Worm (Caenorhabditis elegans) whole organism, L4 larva: Measurements from ENCODE around the gene T26C12.2.

Experiments used
- D1046.2 ChIP-seq: fragments of 200-800 bp; sonication (Bioruptor generic); IDR thresholded peaks from 2 replicates; pipeline ENCODE4 v1.3.6; 2022; ENCODE audit warnings: missing genetic modification characterization, missing compliant biosample characterization
- F26F4.8 ChIP-seq: fragments of 200-800 bp; sonication (Bioruptor generic); conservative IDR thresholded peaks from 2 replicates; pipeline ENCODE4 v1.3.6; 2022; ENCODE audit warnings: missing genetic modification characterization, missing compliant biosample characterization
- F37D6.2 ChIP-seq: sonication (generic microtip); optimal IDR thresholded peaks from 2 replicates; lab custom pipeline; 2016; ENCODE audit warnings: mild to moderate bottlenecking, missing genetic modification characterization, missing compliant biosample characterization
- F49E8.2 ChIP-seq: sonication (generic microtip); optimal IDR thresholded peaks from 2 replicates; lab custom pipeline; 2016; ENCODE audit warnings: missing compliant biosample characterization, mild to moderate bottlenecking, missing genetic modification characterization, borderline replicate concordance
- T26A8.4 ChIP-seq: fragments of 200-800 bp; sonication (Bioruptor generic); IDR thresholded peaks from 2 replicates; pipeline ENCODE4 v1.3.6; 2022; ENCODE audit warnings: missing genetic modification characterization, missing compliant biosample characterization
- Y48G9A.11 ChIP-seq: fragments of 200-800 bp; sonication (Bioruptor generic); IDR thresholded peaks from 2 replicates; pipeline ENCODE4 v1.3.6; 2022; ENCODE audit warnings: missing genetic modification reagents, missing genetic modification characterization, missing compliant biosample characterization
- Y5F2A.4 ChIP-seq: fragments of 200-800 bp; sonication (Bioruptor generic); optimal IDR thresholded peaks from 2 replicates; lab custom pipeline; 2018; ENCODE audit warnings: mild to moderate bottlenecking, missing genetic modification characterization, missing compliant biosample characterization
- ZK546.5 ChIP-seq, 2 experiments: sonication (generic microtip); optimal IDR thresholded peaks; 2 replicates each; lab custom pipeline; 2017; ENCODE audit warnings: missing biosample characterization in 2 of 2, missing genetic modification characterization in 2 of 2
- aha-1 ChIP-seq: fragments of 150-350 bp; peaks from one replicate; lab custom pipeline; 2014; ENCODE audit warnings: missing biosample characterization, missing genetic modification characterization
- arid-1 ChIP-seq: fragments of 200-800 bp; sonication (Bioruptor generic); conservative IDR thresholded peaks from 2 replicates; pipeline ENCODE4 v1.3.6; 2022; ENCODE audit warnings: missing genetic modification reagents, missing genetic modification characterization, missing compliant biosample characterization
- attf-4 ChIP-seq: sonication (generic microtip); optimal IDR thresholded peaks from 3 replicates; lab custom pipeline; 2017; ENCODE audit warnings: missing biosample characterization, missing genetic modification characterization
- ceh-20 ChIP-seq: fragments of 200-800 bp; sonication (Bioruptor generic); IDR thresholded peaks from 2 replicates; pipeline ENCODE4 v1.3.6; 2022; ENCODE audit warnings: missing genetic modification reagents, missing genetic modification characterization, missing compliant biosample characterization
- ceh-32 ChIP-seq: sonication (generic microtip); optimal IDR thresholded peaks from 2 replicates; lab custom pipeline; 2016; ENCODE audit warnings: mild to moderate bottlenecking, missing genetic modification characterization, missing compliant biosample characterization; ENCODE audit not compliant: poor library complexity
- ctbp-1 ChIP-seq: fragments of 200-800 bp; sonication (Bioruptor generic); IDR thresholded peaks from 2 replicates; pipeline ENCODE4 v1.3.6; 2022; ENCODE audit warnings: missing genetic modification reagents, missing genetic modification characterization, missing compliant biosample characterization
- daf-16 ChIP-seq, 3 experiments: sonication (generic microtip); optimal IDR thresholded peaks; 2 replicates each; lab custom pipeline; 2016 to 2017; ENCODE audit warnings: missing genetic modification characterization in 3 of 3, missing genetic modification reagents in 3 of 3, mild to moderate bottlenecking in 2 of 3, missing compliant biosample characterization in 2 of 3, missing biosample characterization in 1 of 3, moderate library complexity in 1 of 3
- daf-8 ChIP-seq: fragments of 200-800 bp; sonication (Bioruptor generic); IDR thresholded peaks from 2 replicates; pipeline ENCODE4 v1.3.6; 2022; ENCODE audit warnings: missing genetic modification characterization, missing compliant biosample characterization
- dmd-8 ChIP-seq: fragments of 200-800 bp; sonication (Bioruptor generic); IDR thresholded peaks from 2 replicates; pipeline ENCODE4 v1.3.6; 2022; ENCODE audit warnings: missing genetic modification characterization, missing compliant biosample characterization
- egl-43 ChIP-seq: fragments of 200-800 bp; sonication (Bioruptor generic); IDR thresholded peaks from 2 replicates; pipeline ENCODE4 v1.3.6; 2022; ENCODE audit warnings: missing genetic modification reagents, missing genetic modification characterization, missing compliant biosample characterization
- fkh-10 ChIP-seq: fragments of 150-350 bp; optimal IDR thresholded peaks from 2 replicates; lab custom pipeline; 2014; ENCODE audit warnings: missing biosample characterization, missing genetic modification reagents, missing genetic modification characterization
- fos-1 ChIP-seq: fragments of 150-350 bp; optimal IDR thresholded peaks from 2 replicates; lab custom pipeline; 2014; ENCODE audit warnings: missing biosample characterization, missing genetic modification characterization
- hmg-1.1 ChIP-seq: fragments of 200-800 bp; sonication (Bioruptor generic); IDR thresholded peaks from 2 replicates; pipeline ENCODE4 v1.3.6; 2022; ENCODE audit warnings: missing genetic modification reagents, missing genetic modification characterization, missing compliant biosample characterization
- lin-38 ChIP-seq: fragments of 200-800 bp; sonication (Bioruptor generic); IDR thresholded peaks from 2 replicates; pipeline ENCODE4 v1.3.6; 2022; ENCODE audit warnings: missing genetic modification reagents, missing genetic modification characterization, missing compliant biosample characterization
- mes-2 ChIP-seq: sonication (generic microtip); optimal IDR thresholded peaks from 2 replicates; lab custom pipeline; 2016; ENCODE audit warnings: missing genotype, mild to moderate bottlenecking, missing genetic modification characterization, missing compliant biosample characterization; ENCODE audit not compliant: poor library complexity, severe bottlenecking
- nhr-25 ChIP-seq: sonication (generic microtip); optimal IDR thresholded peaks from 2 replicates; lab custom pipeline; 2017; ENCODE audit warnings: missing genetic modification characterization, mild to moderate bottlenecking, missing compliant biosample characterization, antibody characterized with exemption, moderate library complexity, borderline replicate concordance; ENCODE audit not compliant: insufficient read depth
- nhr-28 ChIP-seq: fragments of 150-350 bp; optimal IDR thresholded peaks from 2 replicates; lab custom pipeline; 2014; ENCODE audit warnings: missing biosample characterization, missing genetic modification characterization
- nhr-41 ChIP-seq: fragments of 200-800 bp; sonication (Bioruptor generic); IDR thresholded peaks from 2 replicates; pipeline ENCODE4 v1.3.6; 2022; ENCODE audit warnings: missing genetic modification reagents, missing genetic modification characterization, missing compliant biosample characterization
- nhr-48 ChIP-seq: sonication (generic microtip); optimal IDR thresholded peaks from 2 replicates; lab custom pipeline; 2016; ENCODE audit warnings: mild to moderate bottlenecking, missing genetic modification characterization, missing compliant biosample characterization
- pha-4 ChIP-seq, 2 experiments: fragments of 150-350 bp in 1 of 2; fragments of 200-800 bp in 1 of 2; sonication (Bioruptor generic) in 1 of 2; IDR thresholded peaks in 1 of 2; optimal IDR thresholded peaks in 1 of 2; 2 replicates each; pipeline versions ENCODE4 v1.3.6 to Lab custom; 2014 to 2022; ENCODE audit warnings: missing genetic modification characterization in 2 of 2, missing genetic modification reagents in 2 of 2, missing biosample characterization in 1 of 2, missing compliant biosample characterization in 1 of 2
- pqm-1 ChIP-seq: sonication (generic microtip); optimal IDR thresholded peaks from 2 replicates; lab custom pipeline; 2017; ENCODE audit warnings: missing biosample characterization, missing genetic modification characterization
- sdz-12 ChIP-seq: fragments of 200-800 bp; sonication (Bioruptor generic); optimal IDR thresholded peaks from 2 replicates; lab custom pipeline; 2018; ENCODE audit warnings: mild to moderate bottlenecking, missing genetic modification characterization, missing compliant biosample characterization
- set-16 ChIP-seq: fragments of 200-800 bp; sonication (Bioruptor generic); IDR thresholded peaks from 2 replicates; pipeline ENCODE4 v1.3.6; 2022; ENCODE audit warnings: missing genetic modification reagents, missing genetic modification characterization, missing compliant biosample characterization
- tag-97 ChIP-seq: fragments of 200-800 bp; sonication (Bioruptor generic); IDR thresholded peaks from 2 replicates; pipeline ENCODE4 v1.3.6; 2022; ENCODE audit warnings: missing genetic modification characterization, missing compliant biosample characterization
- tra-1 ChIP-seq: fragments of 200-800 bp; sonication (Bioruptor generic); IDR thresholded peaks from 2 replicates; pipeline ENCODE4 v1.3.6; 2022; ENCODE audit warnings: missing genetic modification reagents, missing genetic modification characterization, missing compliant biosample characterization
- unc-130 ChIP-seq: sonication (generic microtip); optimal IDR thresholded peaks from 2 replicates; lab custom pipeline; 2016; ENCODE audit warnings: missing genetic modification reagents, missing genetic modification characterization, missing compliant biosample characterization
- unc-39 ChIP-seq: sonication (generic microtip); optimal IDR thresholded peaks from 2 replicates; lab custom pipeline; 2017; ENCODE audit warnings: missing biosample characterization, missing genetic modification characterization
- unc-62 ChIP-seq, 3 experiments: fragments of 150-350 bp in 1 of 3; sonication (generic microtip); optimal IDR thresholded peaks in 2 of 3; peaks in 1 of 3; 1 replicate in 1 of 3; 2 replicates in 2 of 3; lab custom pipeline; 2014 to 2017; ENCODE audit warnings: missing biosample characterization in 3 of 3, missing genetic modification characterization in 3 of 3, missing genetic modification reagents in 3 of 3, missing genotype in 1 of 3
- vab-7 ChIP-seq: fragments of 200-800 bp; sonication (Bioruptor generic); IDR thresholded peaks from 2 replicates; pipeline ENCODE4 v1.3.6; 2022; ENCODE audit warnings: missing genetic modification reagents, missing genetic modification characterization, missing compliant biosample characterization
- zfp-2 ChIP-seq: sonication (generic microtip); optimal IDR thresholded peaks from 2 replicates; lab custom pipeline; 2016; ENCODE audit warnings: mild to moderate bottlenecking, missing genetic modification characterization, missing compliant biosample characterization
- zfp-3 ChIP-seq: fragments of 200-800 bp; sonication (Bioruptor generic); conservative IDR thresholded peaks from 2 replicates; pipeline ENCODE4 v1.3.6; 2022; ENCODE audit warnings: missing genetic modification reagents, missing genetic modification characterization, missing compliant biosample characterization
- zip-11 ChIP-seq: fragments of 200-800 bp; sonication (Bioruptor generic); IDR thresholded peaks from 2 replicates; pipeline ENCODE4 v1.3.6; 2022; ENCODE audit warnings: missing genetic modification characterization, missing compliant biosample characterization
- ztf-11 ChIP-seq: fragments of 150-350 bp; optimal IDR thresholded peaks from 2 replicates; lab custom pipeline; 2014; ENCODE audit warnings: missing biosample characterization, missing genetic modification characterization
- ztf-7 ChIP-seq: fragments of 150-350 bp; optimal IDR thresholded peaks from 2 replicates; lab custom pipeline; 2014; ENCODE audit warnings: missing biosample characterization, missing genetic modification characterization

T26C12.2 gene

DNA sequence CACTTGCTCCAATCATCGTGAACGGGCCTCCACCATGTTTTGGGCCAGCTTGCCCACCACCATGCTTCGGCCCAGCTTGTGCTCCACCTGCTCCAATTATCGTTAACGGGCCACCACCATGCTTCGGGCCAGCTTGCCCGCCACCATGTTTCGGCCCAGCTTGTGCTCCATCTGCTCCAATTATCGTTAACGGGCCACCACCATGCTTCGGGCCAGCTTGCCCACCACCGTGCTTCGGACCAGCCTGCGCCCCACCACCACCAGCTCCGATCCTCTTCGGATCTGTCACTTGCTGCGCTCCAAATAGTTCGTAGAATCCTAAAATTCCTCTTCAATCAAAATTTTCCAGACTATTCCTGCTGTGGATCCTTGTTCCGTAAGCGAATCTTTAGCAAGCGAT lies 33.7 kb upstream of the T26C12.2 start:
- no peak for TF ChIP-seq attf-4
- TF ChIP-seq set-16 = peak; percentile 88
- TF ChIP-seq nhr-25 (tag; lab: Kevin White, UChicago) = no peak
- TF ChIP-seq dmd-8 (GFP tag; lab: Robert Waterston, UW) = 0 out of 2 replicates have a peak, but pooled peaks have one; percentile 12
- no peak for TF ChIP-seq daf-8 (GFP tag; lab: Robert Waterston, UW)
- TF ChIP-seq pqm-1 (tag; lab: Kevin White, UChicago) = no peak
- TF ChIP-seq nhr-41 (GFP tag; lab: Robert Waterston, UW) = no peak
- TF ChIP-seq F49E8.2 (tag; lab: Kevin White, UChicago) = no peak
- no peak for TF ChIP-seq unc-130 (GFP tag; lab: Kevin White, UChicago)
- TF ChIP-seq egl-43 (GFP tag; lab: Robert Waterston, UW) = 0 out of 2 replicates have a peak, but pooled peaks have one; percentile 17
- TF ChIP-seq tra-1 = 0 out of 2 replicates have a peak, but pooled peaks have one; percentile 21
- no peak for TF ChIP-seq nhr-48 (tag; lab: Kevin White, UChicago)

- no peak for TF ChIP-seq tag-97 (GFP tag; lab: Robert Waterston, UW)
- 0 out of 2 replicates have a peak, but pooled peaks have one; percentile 8 for TF ChIP-seq set-16
- TF ChIP-seq fkh-10 (GFP tag; lab: Kevin White, UChicago) = no peak
- no peak for TF ChIP-seq unc-39
Measured at ce11 chrIV:3298300-3298699, 32.7 kb upstream of the T26C12.2 start, which contains the start of gene W08E12.6. W08E12.6 (plus strand) TSS chrIV:3298600.

DNA sequence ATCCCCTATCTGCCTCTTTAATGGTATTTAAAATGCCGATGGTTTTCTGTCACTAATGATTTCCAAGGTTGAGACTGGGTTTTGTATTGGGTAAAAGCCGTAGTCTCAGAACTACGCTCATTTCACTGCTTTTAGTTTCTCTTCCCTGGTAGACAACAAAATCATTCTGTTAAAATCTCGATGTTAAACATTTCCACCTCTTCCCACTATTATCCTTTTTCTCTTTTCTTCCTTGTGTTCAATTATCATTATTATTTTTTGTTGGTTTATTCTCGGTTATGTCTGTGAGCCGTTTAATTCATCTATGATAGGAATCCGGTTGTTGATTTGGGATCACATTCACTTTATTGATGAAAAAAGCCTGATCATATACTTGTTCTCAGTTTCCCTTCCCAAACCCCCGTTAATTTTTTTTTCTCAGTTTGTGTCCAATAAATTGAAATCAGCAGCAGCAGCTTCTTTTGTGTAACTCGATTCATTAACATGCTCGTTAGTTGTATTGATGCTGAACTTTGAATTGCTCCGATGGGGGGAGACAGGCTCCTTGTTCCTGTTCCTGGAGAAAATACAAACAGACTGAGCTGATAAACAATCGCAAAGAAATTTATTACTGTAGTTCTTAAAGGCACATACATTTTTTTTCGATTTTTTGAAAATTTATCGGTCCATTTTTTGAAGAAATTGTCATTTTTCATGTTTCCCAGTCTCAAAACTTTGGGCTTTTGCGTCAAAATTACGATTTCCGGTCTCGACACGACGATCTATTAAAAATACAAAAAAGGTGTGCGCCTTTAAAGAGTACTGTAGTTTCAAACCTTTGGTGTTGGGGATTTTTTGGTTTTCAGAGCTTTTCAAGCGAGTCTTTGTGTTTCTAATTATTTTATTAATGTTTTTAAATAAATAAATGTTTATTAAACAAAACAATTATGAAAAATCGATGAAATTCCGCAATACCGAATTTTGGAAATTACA lies 31.3 kb upstream of the T26C12.2 start:
- TF ChIP-seq set-16 = no peak
- TF ChIP-seq sdz-12 (GFP tag; lab: Kevin White, UChicago) = peak; percentile 10
- no peak for TF ChIP-seq zip-11 (GFP tag; lab: Robert Waterston, UW)
- no peak for TF ChIP-seq ztf-7 (tag; lab: Kevin White, UChicago)
- TF ChIP-seq ceh-20 (GFP tag; lab: Robert Waterston, UW) = no peak
- no peak for TF ChIP-seq Y48G9A.11 (GFP tag; lab: Robert Waterston, UW)
- peak; percentile 46; the same call in 1 of the 2 replicates for TF ChIP-seq D1046.2 (GFP tag; lab: Robert Waterston, UW)
- no peak for TF ChIP-seq F37D6.2 (tag; lab: Kevin White, UChicago)
- TF ChIP-seq ztf-11 (tag; lab: Kevin White, UChicago) = no peak
- 0 out of 2 replicates have a peak, but pooled peaks have one; percentile 20 for TF ChIP-seq zfp-3
- peak; percentile 15 for TF ChIP-seq Y5F2A.4 (GFP tag; lab: Kevin White, UChicago)
- no peak for TF ChIP-seq daf-16 (GFP tag; optimal IDR thresholded peaks at IDR 0.05; lab: Kevin White, UChicago)
- TF ChIP-seq daf-16 (tag; optimal IDR thresholded peaks at IDR 0.05; lab: Kevin White, UChicago) = peak; percentile 31
- no peak for TF ChIP-seq ZK546.5 (tag; optimal IDR thresholded peaks at IDR 0.05; lab: Kevin White, UChicago)
- TF ChIP-seq lin-38 (GFP tag; lab: Robert Waterston, UW) = peak; percentile 74
- TF ChIP-seq F26F4.8 (GFP tag; lab: Robert Waterston, UW) = no peak
- TF ChIP-seq nhr-28 = no peak
- TF ChIP-seq fos-1 = no peak
- TF ChIP-seq unc-130 (GFP tag; lab: Kevin White, UChicago) = peak; percentile 5
- TF ChIP-seq aha-1 (tag; lab: Kevin White, UChicago) = peak; percentile 86
- no peak for TF ChIP-seq vab-7 (GFP tag; lab: Robert Waterston, UW)
- TF ChIP-seq mes-2 (tag; lab: Kevin White, UChicago) = peak; percentile 24
- TF ChIP-seq unc-62 (GFP tag; optimal IDR thresholded peaks at IDR 0.05 in 1 of 2; lab: Kevin White, UChicago) = peak in 1 of 2 experiments; percentile 27
- TF ChIP-seq unc-62 (tag; optimal IDR thresholded peaks at IDR 0.05; lab: Kevin White, UChicago) = no peak
- peak; percentile 65 for TF ChIP-seq arid-1 (GFP tag; lab: Robert Waterston, UW)
- TF ChIP-seq T26A8.4 (GFP tag; lab: Robert Waterston, UW) = no peak
- no peak for TF ChIP-seq hmg-1.1 (GFP tag; lab: Robert Waterston, UW)
- 0 out of 2 replicates have a peak, but pooled peaks have one; percentile 8 for TF ChIP-seq ctbp-1 (GFP tag; lab: Robert Waterston, UW)
- TF ChIP-seq ceh-32 (tag; lab: Kevin White, UChicago) = no peak
- TF ChIP-seq zfp-2 (tag; lab: Kevin White, UChicago) = no peak
- TF ChIP-seq egl-43 (GFP tag; lab: Robert Waterston, UW) = no peak
- TF ChIP-seq F49E8.2 (tag; lab: Kevin White, UChicago) = peak; percentile 62
- TF ChIP-seq pha-4 (GFP tag; IDR thresholded peaks at IDR 0.05; lab: Robert Waterston, UW) = peak; percentile 27; the same call in 1 of the 2 replicates
- TF ChIP-seq pha-4 (tag; optimal IDR thresholded peaks at IDR 0.05; lab: Kevin White, UChicago) = no peak
